Worm (Caenorhabditis elegans) whole organism, L4/young adult: Measurements from ENCODE around the gene rbc-1.
A peak's percentile ranks its signal among the peaks of the same experiment; 100 is the strongest.

Source experiments
- dao-5 ChIP-seq: sonication (generic microtip); optimal IDR thresholded peaks from 2 replicates; lab custom pipeline; 2016; ENCODE audit warnings: missing genotype, missing genetic modification characterization, moderate library complexity, missing compliant biosample characterization
- him-1 ChIP-seq: sonication (generic microtip); optimal IDR thresholded peaks from 2 replicates; lab custom pipeline; 2016; ENCODE audit warnings: missing genotype, missing genetic modification reagents, missing genetic modification characterization, missing compliant biosample characterization

- TF ChIP-seq him-1 (tag; lab: Kevin White, UChicago) (peak; percentile 83), dao-5 (tag; lab: Kevin White, UChicago) (no peak)
Observed at ce11 chrX:14636712-14637111, 25.5 kb downstream of the rbc-1 start.
